Worm (Caenorhabditis elegans): Measurements from ENCODE around the gene C08B6.2.

Gene C08B6.2

ce11 chrV:10086141-10086540, 19.4 kb upstream of the C08B6.2 start:
- TF ChIP-seq him-1 (tag; optimal IDR thresholded peaks at IDR 0.05) (no peak), W03F9.2 (tag; optimal IDR thresholded peaks at IDR 0.05) (no peak), dao-5 (tag; optimal IDR thresholded peaks at IDR 0.05) (no peak)

- TF ChIP-seq dao-5 (tag; optimal IDR thresholded peaks at IDR 0.05) (no peak), him-1 (tag; optimal IDR thresholded peaks at IDR 0.05) (no peak), W03F9.2 (tag; optimal IDR thresholded peaks at IDR 0.05) (no peak)
Measured at ce11 chrV:10087103-10087502, 18.4 kb upstream of the C08B6.2 start, which contains the start of gene R04B5.5. TSS of gene R04B5.5 (plus strand) at chrV:10087480.

- TF ChIP-seq dao-5 (tag; optimal IDR thresholded peaks at IDR 0.05) (no peak), him-1 (tag; optimal IDR thresholded peaks at IDR 0.05) (no peak), W03F9.2 (tag; optimal IDR thresholded peaks at IDR 0.05) (no peak)
Measured at ce11 chrV:10090461-10090860, 15.1 kb upstream of the C08B6.2 start, which contains the start of gene R04B5.7. TSS of gene R04B5.7 (minus strand) at chrV:10090561.

ce11 chrV:10091152-10091551, 14.4 kb upstream of the C08B6.2 start, which contains the start of gene R04B5.11:
TSS of gene R04B5.11 (minus strand) at chrV:10091252.
- TF ChIP-seq dao-5 (tag; optimal IDR thresholded peaks at IDR 0.05) (no peak), W03F9.2 (tag; optimal IDR thresholded peaks at IDR 0.05) (no peak), him-1 (tag; optimal IDR thresholded peaks at IDR 0.05) (no peak)

ce11 chrV:10094374-10094773, 11.1 kb upstream of the C08B6.2 start, which contains the start of gene srd-49:
TSS of gene srd-49 (plus strand) at chrV:10094674.
- TF ChIP-seq W03F9.2 (tag; optimal IDR thresholded peaks at IDR 0.05) (no peak), dao-5 (tag; optimal IDR thresholded peaks at IDR 0.05) (no peak), him-1 (tag; optimal IDR thresholded peaks at IDR 0.05) (no peak)

- TF ChIP-seq W03F9.2 (tag; optimal IDR thresholded peaks at IDR 0.05) (no peak), him-1 (tag; optimal IDR thresholded peaks at IDR 0.05) (no peak), dao-5 (tag; optimal IDR thresholded peaks at IDR 0.05) (no peak)
Measured at ce11 chrV:10096932-10097331, 8.6 kb upstream of the C08B6.2 start.

ce11 chrV:10098429-10098828, 7.1 kb upstream of the C08B6.2 start, which contains the start of gene ugt-47:
TSS of gene ugt-47 (minus strand) at chrV:10098597.
- TF ChIP-seq W03F9.2 (tag; optimal IDR thresholded peaks at IDR 0.05), result no peak
- no peak for TF ChIP-seq him-1 (tag; optimal IDR thresholded peaks at IDR 0.05)
- TF ChIP-seq dao-5 (tag; optimal IDR thresholded peaks at IDR 0.05), result no peak

- no peak for TF ChIP-seq dao-5 (tag; optimal IDR thresholded peaks at IDR 0.05)
- no peak for TF ChIP-seq him-1 (tag; optimal IDR thresholded peaks at IDR 0.05)
- no peak for TF ChIP-seq W03F9.2 (tag; optimal IDR thresholded peaks at IDR 0.05)
Measured at ce11 chrV:10101916-10102315, 3.6 kb upstream of the C08B6.2 start, which contains the start of gene C08B6.14. TSS of gene C08B6.14 (minus strand) at chrV:10102016.

- no peak for TF ChIP-seq him-1 (tag; optimal IDR thresholded peaks at IDR 0.05)
- TF ChIP-seq dao-5 (tag; optimal IDR thresholded peaks at IDR 0.05), result no peak
- TF ChIP-seq W03F9.2 (tag; optimal IDR thresholded peaks at IDR 0.05), result no peak
Measured at ce11 chrV:10103811-10104210, 1.7 kb upstream of the C08B6.2 start.

- TF ChIP-seq W03F9.2 (tag; optimal IDR thresholded peaks at IDR 0.05) (no peak), dao-5 (tag; optimal IDR thresholded peaks at IDR 0.05) (no peak), him-1 (tag; optimal IDR thresholded peaks at IDR 0.05) (no peak)
Measured at ce11 chrV:10104785-10105310, 664 bp upstream of the C08B6.2 start, which contains the start of gene ugt-17. TSS of gene ugt-17 (minus strand) at chrV:10104964.

- TF ChIP-seq dao-5 (tag; optimal IDR thresholded peaks at IDR 0.05) (no peak), him-1 (tag; optimal IDR thresholded peaks at IDR 0.05) (no peak), W03F9.2 (tag; optimal IDR thresholded peaks at IDR 0.05) (no peak)
Measured at ce11 chrV:10107309-10107708, 1.8 kb downstream of the C08B6.2 start, which contains the start of gene C08B6.11. TSS of gene C08B6.11 (plus strand) at chrV:10107609.

ce11 chrV:10111129-10111528, 5.6 kb downstream of the C08B6.2 start:
- TF ChIP-seq W03F9.2 (tag; optimal IDR thresholded peaks at IDR 0.05), result no peak
- TF ChIP-seq him-1 (tag; optimal IDR thresholded peaks at IDR 0.05), result no peak
- TF ChIP-seq dao-5 (tag; optimal IDR thresholded peaks at IDR 0.05), result no peak

ce11 chrV:10112187-10112586, 6.7 kb downstream of the C08B6.2 start, which contains the start of gene C08B6.3:
TSS of gene C08B6.3 (minus strand) at chrV:10112287.
- TF ChIP-seq him-1 (tag; optimal IDR thresholded peaks at IDR 0.05) (no peak), dao-5 (tag; optimal IDR thresholded peaks at IDR 0.05) (no peak), W03F9.2 (tag; optimal IDR thresholded peaks at IDR 0.05) (no peak)

- TF ChIP-seq dao-5 (tag; optimal IDR thresholded peaks at IDR 0.05), result no peak
- no peak for TF ChIP-seq W03F9.2 (tag; optimal IDR thresholded peaks at IDR 0.05)
- no peak for TF ChIP-seq him-1 (tag; optimal IDR thresholded peaks at IDR 0.05)
Measured at ce11 chrV:10114329-10114728, 8.8 kb downstream of the C08B6.2 start, which contains the start of gene cht-5. TSS of gene cht-5 (plus strand) at chrV:10114629.

- TF ChIP-seq W03F9.2 (tag; optimal IDR thresholded peaks at IDR 0.05) (no peak), him-1 (tag; optimal IDR thresholded peaks at IDR 0.05) (no peak), dao-5 (tag; optimal IDR thresholded peaks at IDR 0.05) (no peak)
Measured at ce11 chrV:10117465-10117864, 12.0 kb downstream of the C08B6.2 start, which contains the start of gene C08B6.5. TSS of gene C08B6.5 (plus strand) at chrV:10117765.

Measured in whole organism, L4/young adult.